Fruit fly (Drosophila melanogaster) whole organism, adult: ENCODE results near the gene CG14321.
A peak's percentile ranks its signal among the peaks of the same experiment; 100 is the strongest.

Experiments used
- CG14711 ChIP-seq: fragments of 200-800 bp; sonication (Bioruptor generic); optimal IDR thresholded peaks from 2 replicates; lab custom pipeline; 2018; ENCODE audit warnings: missing biosample characterization, mild to moderate bottlenecking, missing genetic modification characterization, moderate library complexity
- CG7101 ChIP-seq: fragments of 200-800 bp; sonication (Bioruptor generic); optimal IDR thresholded peaks from 2 replicates; lab custom pipeline; 2018; ENCODE audit warnings: missing biosample characterization, mild to moderate bottlenecking, missing genetic modification characterization, moderate library complexity
- Clk ChIP-seq: fragments of 200-800 bp; sonication (Bioruptor generic); optimal IDR thresholded peaks from 2 replicates; lab custom pipeline; 2017; ENCODE audit warnings: missing biosample characterization, missing genetic modification characterization
- bab1 ChIP-seq: fragments of 200-800 bp; sonication (Bioruptor generic); optimal IDR thresholded peaks from 3 replicates; lab custom pipeline; 2019; ENCODE audit warnings: missing biosample characterization, mild to moderate bottlenecking, missing genetic modification characterization, moderate library complexity
- cnc ChIP-seq, 2 experiments: fragments of >200 bp; optimal IDR thresholded peaks; 2 replicates each; lab custom pipeline; 2017
- kay ChIP-seq: fragments of 200-800 bp; sonication (Bioruptor generic); peaks from one replicate; lab custom pipeline; 2016; ENCODE audit warnings: missing biosample characterization, missing genetic modification characterization, borderline replicate concordance
- pad ChIP-seq: fragments of 200-800 bp; sonication (Bioruptor generic); optimal IDR thresholded peaks from 3 replicates; lab custom pipeline; 2017; ENCODE audit warnings: missing biosample characterization, missing genetic modification characterization, mild to moderate bottlenecking, moderate library complexity, missing genetic modification reagents

dm6 chr3R:17701971-17702845, 31.2 kb upstream of the CG14321 start:
- no peak for TF ChIP-seq CG14711 (tag; lab: Kevin White, UChicago)
- TF ChIP-seq bab1 (GFP tag; lab: Kevin White, UChicago): no peak
- no peak for TF ChIP-seq Clk
- no peak for TF ChIP-seq pad
- TF ChIP-seq CG7101 (tag; lab: Kevin White, UChicago): peak; percentile 0
- TF ChIP-seq cnc (optimal IDR thresholded peaks at IDR 0.05; lab: Kevin White, UChicago): no peak
- no peak for TF ChIP-seq kay
